Worm (Caenorhabditis elegans) whole organism, midembryonic: ENCODE measurements around the gene elo-6.

Experiments
- T22C8.4 ChIP-seq: fragments of 200-800 bp; sonication (Bioruptor generic); IDR thresholded peaks from 2 replicates; pipeline ENCODE4 v1.3.6; 2022; ENCODE audit warnings: missing genetic modification characterization, missing compliant biosample characterization
- cog-1 ChIP-seq: sonication (generic microtip); optimal IDR thresholded peaks from 2 replicates; lab custom pipeline; 2016; ENCODE audit warnings: missing genetic modification characterization, missing compliant biosample characterization
- flt-1 ChIP-seq: fragments of 200-800 bp; sonication (Bioruptor generic); IDR thresholded peaks from 2 replicates; pipeline ENCODE4 v1.3.6; 2022; ENCODE audit warnings: missing genetic modification characterization, missing compliant biosample characterization
- klf-2 ChIP-seq: fragments of 200-800 bp; sonication (Bioruptor generic); conservative IDR thresholded peaks from 2 replicates; pipeline ENCODE4 v1.3.6; 2022; ENCODE audit warnings: missing genetic modification reagents, missing genetic modification characterization, missing compliant biosample characterization
- med-1 ChIP-seq: sonication (generic microtip); optimal IDR thresholded peaks from 2 replicates; lab custom pipeline; 2017; ENCODE audit warnings: missing genetic modification characterization, mild to moderate bottlenecking, missing compliant biosample characterization, antibody characterized with exemption, missing genetic modification reagents; ENCODE audit not compliant: insufficient read depth
- ref-1 ChIP-seq: fragments of 200-800 bp; sonication (Bioruptor generic); conservative IDR thresholded peaks from 2 replicates; pipeline ENCODE4 v1.3.6; 2022; ENCODE audit warnings: missing genetic modification reagents, missing genetic modification characterization, missing compliant biosample characterization
- tab-1 ChIP-seq: fragments of 200-800 bp; sonication (Bioruptor generic); IDR thresholded peaks from 2 replicates; pipeline ENCODE4 v1.3.6; 2022; ENCODE audit warnings: missing genetic modification characterization, missing compliant biosample characterization
- ztf-23 ChIP-seq: fragments of 200-800 bp; sonication (Bioruptor generic); IDR thresholded peaks from 2 replicates; pipeline ENCODE4 v1.3.6; 2022; ENCODE audit warnings: missing genetic modification reagents, missing genetic modification characterization, missing compliant biosample characterization
- ztf-29 ChIP-seq: fragments of 200-800 bp; sonication (Bioruptor generic); IDR thresholded peaks from 2 replicates; pipeline ENCODE4 v1.3.6; 2022; ENCODE audit warnings: missing genetic modification reagents, missing genetic modification characterization, missing compliant biosample characterization

The elo-6 gene

ce11 chrIV:5396769-5397168 lies 8.4 kb upstream of the elo-6 start, which contains the start of gene ZK616.3:
ZK616.3 (plus strand) TSS chrIV:5397069.
- no peak for TF ChIP-seq flt-1 (GFP tag; lab: Robert Waterston, UW)
- TF ChIP-seq klf-2 (GFP tag; lab: Robert Waterston, UW), result no peak
- TF ChIP-seq cog-1 (tag; lab: Kevin White, UChicago), result no peak
- no peak for TF ChIP-seq ztf-23 (GFP tag; lab: Robert Waterston, UW)
- TF ChIP-seq tab-1 (GFP tag; lab: Robert Waterston, UW), result no peak
- TF ChIP-seq ztf-29 (GFP tag; lab: Robert Waterston, UW), result no peak
- no peak for TF ChIP-seq med-1 (GFP tag; lab: Kevin White, UChicago)
- TF ChIP-seq ref-1 (GFP tag; lab: Robert Waterston, UW), result no peak
- no peak for TF ChIP-seq T22C8.4 (GFP tag; lab: Robert Waterston, UW)

DNA sequence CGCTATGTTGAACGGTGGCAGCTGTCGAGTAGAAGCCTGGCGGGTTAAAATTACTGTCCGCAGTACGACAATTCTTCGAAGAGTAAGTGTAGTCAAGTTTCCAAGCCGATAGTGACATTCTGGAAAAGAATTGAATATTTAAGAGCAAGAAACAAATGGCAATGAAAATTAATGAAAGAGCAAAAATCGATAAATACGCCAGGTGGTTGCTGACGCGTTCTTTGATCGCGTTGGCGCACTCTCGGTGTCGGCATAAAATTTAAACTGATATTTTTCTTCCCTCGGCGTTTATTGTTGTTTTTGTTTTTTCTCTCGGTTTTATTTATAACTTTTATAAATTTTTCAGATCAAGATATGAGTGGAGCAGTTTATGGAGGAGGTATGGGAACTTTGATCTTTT lies 6.3 kb upstream of the elo-6 start, which contains the start of the genes perm-3 and swsn-6:
TSS of gene perm-3 (minus strand) at position 118 of the 400 bp plus-strand sequence.
TSS of gene swsn-6 (plus strand) at position 347 of the 400 bp plus-strand sequence.
- TF ChIP-seq ztf-29 (GFP tag; lab: Robert Waterston, UW) (no peak), ref-1 (GFP tag; lab: Robert Waterston, UW) (no peak), flt-1 (GFP tag; lab: Robert Waterston, UW) (peak; percentile 66; the same call in 1 of the 2 replicates), T22C8.4 (GFP tag; lab: Robert Waterston, UW) (peak; percentile 85; the same call in 1 of the 2 replicates), tab-1 (GFP tag; lab: Robert Waterston, UW) (no peak), ztf-23 (GFP tag; lab: Robert Waterston, UW) (no peak), med-1 (GFP tag; lab: Kevin White, UChicago) (no peak)

DNA sequence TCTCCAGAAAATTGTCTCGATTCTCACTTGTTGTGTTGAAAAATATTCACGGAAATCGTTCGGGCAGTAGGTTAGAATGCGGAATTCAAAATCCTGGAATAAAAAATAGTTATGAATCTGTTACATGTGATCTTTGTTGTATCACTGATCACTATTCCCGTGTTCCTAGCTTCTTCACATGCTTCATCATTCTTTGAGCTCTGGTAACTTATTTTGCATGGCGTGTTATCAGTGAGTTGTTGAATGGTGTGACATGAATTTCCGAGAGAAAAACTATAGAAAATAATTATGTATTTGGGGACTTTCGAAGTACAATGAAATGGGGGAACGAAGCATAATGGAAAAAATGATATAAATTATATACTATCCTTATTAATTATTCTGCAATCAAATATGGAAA lies 5.2 kb upstream of the elo-6 start:
- TF ChIP-seq T22C8.4 (GFP tag; lab: Robert Waterston, UW) (no peak), ztf-23 (GFP tag; lab: Robert Waterston, UW) (no peak), ztf-29 (GFP tag; lab: Robert Waterston, UW) (no peak)

ce11 chrIV:5391507-5392057 lies 3.2 kb upstream of the elo-6 start, which contains the start of the genes htp-1 and ZK616.5:
htp-1 (minus strand) TSS chrIV:5391557.
ZK616.5 (plus strand) TSS chrIV:5391929.
- TF ChIP-seq T22C8.4 (GFP tag; lab: Robert Waterston, UW), result no peak
- TF ChIP-seq ref-1 (GFP tag; lab: Robert Waterston, UW), result no peak
- TF ChIP-seq tab-1 (GFP tag; lab: Robert Waterston, UW), result no peak
- no peak for TF ChIP-seq klf-2 (GFP tag; lab: Robert Waterston, UW)
- TF ChIP-seq ztf-23 (GFP tag; lab: Robert Waterston, UW), result no peak

DNA sequence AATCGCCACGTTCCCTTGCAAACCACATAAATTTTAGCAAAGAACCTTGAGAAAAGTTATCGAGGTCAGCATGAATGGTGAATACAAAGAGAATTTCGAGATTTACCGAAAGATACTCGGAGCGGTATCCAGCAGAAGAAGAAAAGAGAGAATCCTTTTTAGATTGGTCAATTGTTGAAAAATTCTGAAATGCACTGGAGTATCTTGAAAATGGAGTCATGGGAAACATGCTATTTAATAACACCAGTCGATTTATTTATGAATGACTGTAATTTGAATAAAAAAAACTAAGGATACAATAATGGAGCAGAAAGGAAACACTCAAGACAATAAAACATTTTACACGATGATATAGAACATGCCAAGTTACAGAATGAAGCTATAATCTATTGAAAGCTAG lies 1.6 kb upstream of the elo-6 start:
- TF ChIP-seq ref-1 (GFP tag; lab: Robert Waterston, UW) (no peak), T22C8.4 (GFP tag; lab: Robert Waterston, UW) (no peak), med-1 (GFP tag; lab: Kevin White, UChicago) (no peak), cog-1 (tag; lab: Kevin White, UChicago) (no peak), ztf-23 (GFP tag; lab: Robert Waterston, UW) (no peak), ztf-29 (GFP tag; lab: Robert Waterston, UW) (no peak), klf-2 (GFP tag; lab: Robert Waterston, UW) (no peak), flt-1 (GFP tag; lab: Robert Waterston, UW) (no peak), tab-1 (GFP tag; lab: Robert Waterston, UW) (no peak)

DNA sequence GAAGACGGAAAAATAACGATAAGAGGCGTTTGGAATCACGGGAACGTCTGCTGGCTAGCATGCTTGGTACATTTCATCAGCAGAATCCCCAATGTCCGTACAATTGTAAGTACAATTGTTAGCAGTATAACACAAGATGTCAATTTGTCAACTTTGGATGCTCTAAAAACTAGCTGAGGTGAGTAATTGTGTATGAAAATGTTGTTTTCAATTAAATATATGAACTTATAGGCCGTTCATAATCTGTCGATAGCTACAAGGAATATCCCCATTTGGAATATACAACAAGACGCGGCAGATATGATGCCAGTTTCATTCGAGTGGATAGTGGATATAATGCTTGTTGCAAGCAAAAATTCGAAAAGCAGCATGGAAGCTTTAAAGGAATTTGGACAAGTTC lies 3.3 kb downstream of the elo-6 start, which contains the start of gene F41H10.12:
TSS of gene F41H10.12 (plus strand) at position 301 of the 400 bp plus-strand sequence.
- TF ChIP-seq klf-2 (GFP tag; lab: Robert Waterston, UW) (no peak), ref-1 (GFP tag; lab: Robert Waterston, UW) (no peak), ztf-29 (GFP tag; lab: Robert Waterston, UW) (no peak), flt-1 (GFP tag; lab: Robert Waterston, UW) (no peak), ztf-23 (GFP tag; lab: Robert Waterston, UW) (no peak), T22C8.4 (GFP tag; lab: Robert Waterston, UW) (no peak), tab-1 (GFP tag; lab: Robert Waterston, UW) (no peak), cog-1 (tag; lab: Kevin White, UChicago) (no peak), med-1 (GFP tag; lab: Kevin White, UChicago) (no peak)

ce11 chrIV:5382609-5383008 lies 5.8 kb downstream of the elo-6 start, which contains the start of gene F41H10.1:
F41H10.1 (plus strand) TSS chrIV:5382909.
- TF ChIP-seq ztf-29 (GFP tag; lab: Robert Waterston, UW), result no peak
- no peak for TF ChIP-seq ztf-23 (GFP tag; lab: Robert Waterston, UW)
- no peak for TF ChIP-seq flt-1 (GFP tag; lab: Robert Waterston, UW)
- no peak for TF ChIP-seq ref-1 (GFP tag; lab: Robert Waterston, UW)
- no peak for TF ChIP-seq T22C8.4 (GFP tag; lab: Robert Waterston, UW)
- TF ChIP-seq tab-1 (GFP tag; lab: Robert Waterston, UW), result no peak
- no peak for TF ChIP-seq klf-2 (GFP tag; lab: Robert Waterston, UW)
- no peak for TF ChIP-seq med-1 (GFP tag; lab: Kevin White, UChicago)
- TF ChIP-seq cog-1 (tag; lab: Kevin White, UChicago), result no peak

- no peak for TF ChIP-seq ref-1 (GFP tag; lab: Robert Waterston, UW)
- no peak for TF ChIP-seq tab-1 (GFP tag; lab: Robert Waterston, UW)
- no peak for TF ChIP-seq T22C8.4 (GFP tag; lab: Robert Waterston, UW)
- TF ChIP-seq cog-1 (tag; lab: Kevin White, UChicago), result no peak
- no peak for TF ChIP-seq klf-2 (GFP tag; lab: Robert Waterston, UW)
- TF ChIP-seq ztf-29 (GFP tag; lab: Robert Waterston, UW), result no peak
- TF ChIP-seq med-1 (GFP tag; lab: Kevin White, UChicago), result no peak
- no peak for TF ChIP-seq flt-1 (GFP tag; lab: Robert Waterston, UW)
- no peak for TF ChIP-seq ztf-23 (GFP tag; lab: Robert Waterston, UW)
These were observed 7.0 kb downstream of the elo-6 start, which contains the start of gene F41H10.2 for ce11 chrIV:5381334-5381733. F41H10.2 (plus strand) TSS chrIV:5381634.
